Fruit fly (Drosophila melanogaster) whole organism, embryonic: ENCODE measurements around the gene CG31050.

Source experiments
- Asciz ChIP-seq: fragments of 200-800 bp; sonication (Bioruptor generic); optimal IDR thresholded peaks from 2 replicates; lab custom pipeline; 2017; ENCODE audit warnings: missing biosample characterization, mild to moderate bottlenecking, missing genetic modification characterization, missing genetic modification reagents
- Bgb ChIP-seq: fragments of 200-800 bp; sonication (Bioruptor generic); IDR thresholded peaks from 2 replicates; pipeline ENCODE4 v1.3.6; 2022; ENCODE audit warnings: missing biosample characterization, missing genetic modification characterization; ENCODE audit not compliant: partially characterized antibody
- CG10959 ChIP-seq: fragments of 200-800 bp; sonication (Bioruptor generic); IDR thresholded peaks from 2 replicates; pipeline ENCODE4 v1.3.6; 2022; ENCODE audit warnings: missing biosample characterization, missing genetic modification characterization
- CG11247 ChIP-seq: fragments of 200-800 bp; sonication (Bioruptor generic); IDR thresholded peaks from 2 replicates; pipeline ENCODE4 v1.3.6; 2022; ENCODE audit warnings: missing biosample characterization, missing genetic modification characterization
- CG14014 ChIP-seq: fragments of 200-800 bp; sonication (Bioruptor generic); IDR thresholded peaks from 2 replicates; pipeline ENCODE4 v1.3.6; 2022; ENCODE audit warnings: missing biosample characterization, missing genetic modification characterization
- CG14860 ChIP-seq: fragments of 200-800 bp; sonication (Bioruptor generic); IDR thresholded peaks from 3 replicates; pipeline ENCODE4 v1.3.6; 2022; ENCODE audit warnings: missing biosample characterization, missing genetic modification characterization; ENCODE audit not compliant: partially characterized antibody
- CG1647 ChIP-seq: fragments of 200-800 bp; sonication (Bioruptor generic); optimal IDR thresholded peaks from 3 replicates; lab custom pipeline; 2016; ENCODE audit warnings: missing biosample characterization, missing genetic modification characterization
- CG17186 ChIP-seq: fragments of 200-800 bp; sonication (Bioruptor generic); optimal IDR thresholded peaks from 3 replicates; lab custom pipeline; 2017; ENCODE audit warnings: missing biosample characterization, missing genetic modification reagents, missing genetic modification characterization
- CG17802 ChIP-seq: fragments of 200-800 bp; sonication (Bioruptor generic); optimal IDR thresholded peaks from 2 replicates; lab custom pipeline; 2018; ENCODE audit warnings: missing biosample characterization, mild to moderate bottlenecking, missing genetic modification characterization, moderate library complexity
- CG2120 ChIP-seq: fragments of 200-800 bp; sonication (Bioruptor generic); optimal IDR thresholded peaks from 3 replicates; lab custom pipeline; 2016; ENCODE audit warnings: missing biosample characterization, missing genetic modification characterization
- CG30020 ChIP-seq: fragments of 200-800 bp; optimal IDR thresholded peaks from 2 replicates; lab custom pipeline; 2019; ENCODE audit warnings: missing biosample characterization, mild to moderate bottlenecking, missing genetic modification characterization, moderate library complexity
- CG3847 ChIP-seq: fragments of 200-800 bp; sonication (Bioruptor generic); IDR thresholded peaks from 2 replicates; pipeline ENCODE4 v1.3.6; 2022; ENCODE audit warnings: missing biosample characterization, missing genetic modification characterization
- CG4424 ChIP-seq: fragments of 200-800 bp; sonication (Bioruptor generic); optimal IDR thresholded peaks from 3 replicates; lab custom pipeline; 2016; ENCODE audit warnings: missing biosample characterization, missing genetic modification characterization
- CG7745 ChIP-seq: fragments of 200-800 bp; sonication (Bioruptor generic); optimal IDR thresholded peaks from 2 replicates; lab custom pipeline; 2018; ENCODE audit warnings: missing biosample characterization, mild to moderate bottlenecking, missing genetic modification characterization, moderate library complexity
- CG8089 ChIP-seq: fragments of 200-800 bp; sonication (Bioruptor generic); optimal IDR thresholded peaks from 3 replicates; lab custom pipeline; 2016; ENCODE audit warnings: missing biosample characterization, missing genetic modification characterization
- CG9215 ChIP-seq: fragments of 200-800 bp; sonication (Bioruptor generic); IDR thresholded peaks from 2 replicates; pipeline ENCODE4 v1.3.6; 2022; ENCODE audit warnings: missing biosample characterization, missing genetic modification characterization
- CHES-1-like ChIP-seq: fragments of 200-800 bp; sonication (Bioruptor generic); optimal IDR thresholded peaks from 2 replicates; lab custom pipeline; 2016; ENCODE audit warnings: missing biosample characterization, missing genetic modification characterization
- Deaf1 ChIP-seq: fragments of 200-800 bp; optimal IDR thresholded peaks from 3 replicates; lab custom pipeline; 2019; ENCODE audit warnings: missing biosample characterization, mild to moderate bottlenecking, missing genetic modification characterization, moderate library complexity
- Doc2 ChIP-seq: fragments of 200-800 bp; sonication (Bioruptor generic); IDR thresholded peaks from 2 replicates; pipeline ENCODE4 v1.3.6; 2022; ENCODE audit warnings: missing biosample characterization, missing genetic modification characterization
- Drgx ChIP-seq: fragments of 200-800 bp; sonication (Bioruptor generic); IDR thresholded peaks from 2 replicates; pipeline ENCODE4 v1.3.6; 2022; ENCODE audit warnings: missing biosample characterization, missing genetic modification characterization
- Fer2 ChIP-seq: fragments of 200-800 bp; sonication (Bioruptor generic); optimal IDR thresholded peaks from 2 replicates; lab custom pipeline; 2018; ENCODE audit warnings: missing biosample characterization, mild to moderate bottlenecking, missing genetic modification characterization, moderate library complexity
- Hand ChIP-seq: fragments of 200-800 bp; sonication (Bioruptor generic); optimal IDR thresholded peaks from 2 replicates; lab custom pipeline; 2017; ENCODE audit warnings: mild to moderate bottlenecking, missing biosample characterization, missing genetic modification reagents, missing genetic modification characterization
- HmgZ ChIP-seq: fragments of 200-800 bp; sonication (Bioruptor generic); optimal IDR thresholded peaks from 2 replicates; lab custom pipeline; 2018; ENCODE audit warnings: missing biosample characterization, mild to moderate bottlenecking, missing genetic modification characterization
- MTF-1 ChIP-seq: fragments of 200-800 bp; sonication (Bioruptor generic); optimal IDR thresholded peaks from 2 replicates; lab custom pipeline; 2018; ENCODE audit warnings: missing biosample characterization, mild to moderate bottlenecking, missing genetic modification characterization, borderline replicate concordance
- Scr ChIP-seq: fragments of 200-800 bp; sonication (Bioruptor generic); IDR thresholded peaks from 2 replicates; pipeline ENCODE4 v1.3.6; 2022; ENCODE audit warnings: missing biosample characterization, missing genetic modification characterization; ENCODE audit not compliant: partially characterized antibody
- Six4 ChIP-seq: fragments of 200-800 bp; sonication (Bioruptor generic); optimal IDR thresholded peaks from 2 replicates; lab custom pipeline; 2016; ENCODE audit warnings: missing biosample characterization, missing genetic modification characterization
- Ssrp ChIP-seq: fragments of 200-800 bp; sonication (Bioruptor generic); optimal IDR thresholded peaks from 2 replicates; lab custom pipeline; 2018; ENCODE audit warnings: missing biosample characterization, mild to moderate bottlenecking, missing genetic modification characterization, moderate library complexity
- ab ChIP-seq: fragments of 200-800 bp; sonication (Bioruptor generic); optimal IDR thresholded peaks from 2 replicates; lab custom pipeline; 2016; ENCODE audit warnings: missing biosample characterization, missing genetic modification characterization
- abd-A ChIP-seq: fragments of 200-800 bp; sonication (Bioruptor generic); optimal IDR thresholded peaks from 3 replicates; lab custom pipeline; 2019; ENCODE audit warnings: missing biosample characterization, mild to moderate bottlenecking, missing genetic modification characterization, moderate library complexity
- cas ChIP-seq: fragments of 200-800 bp; sonication (Bioruptor generic); IDR thresholded peaks from 2 replicates; pipeline ENCODE4 v1.3.6; 2022; ENCODE audit warnings: missing biosample characterization, missing genetic modification characterization
- da ChIP-seq: fragments of 200-800 bp; sonication (Bioruptor generic); optimal IDR thresholded peaks from 2 replicates; lab custom pipeline; 2016; ENCODE audit warnings: missing biosample characterization, missing genetic modification characterization
- dmrt11E ChIP-seq: fragments of 200-800 bp; sonication (Bioruptor generic); optimal IDR thresholded peaks from 3 replicates; lab custom pipeline; 2018; ENCODE audit warnings: missing biosample characterization, mild to moderate bottlenecking, missing genetic modification characterization, moderate library complexity
- dysf ChIP-seq: fragments of 200-800 bp; sonication (Bioruptor generic); IDR thresholded peaks from 3 replicates; pipeline ENCODE4 v1.3.6; 2022; ENCODE audit warnings: missing biosample characterization, missing genetic modification characterization
- hkb ChIP-seq, 2 experiments: fragments of 200-800 bp in 1 of 2; fragments of >200 bp in 1 of 2; sonication (Bioruptor generic) in 1 of 2; IDR thresholded peaks in 1 of 2; optimal IDR thresholded peaks in 1 of 2; 2 replicates each; pipeline versions ENCODE4 v1.3.6 to Lab custom; 2017 to 2022; ENCODE audit warnings: missing biosample characterization in 1 of 2, missing genetic modification characterization in 1 of 2
- luna ChIP-seq: fragments of 200-800 bp; sonication (Bioruptor generic); optimal IDR thresholded peaks from 2 replicates; lab custom pipeline; 2016; ENCODE audit warnings: missing biosample characterization, missing genetic modification characterization
- peb ChIP-seq: fragments of 200-800 bp; sonication (Bioruptor generic); IDR thresholded peaks from 2 replicates; pipeline ENCODE4 v1.3.6; 2022; ENCODE audit warnings: missing biosample characterization, missing genetic modification characterization
- pnt ChIP-seq: fragments of 200-800 bp; sonication (Bioruptor generic); optimal IDR thresholded peaks from 3 replicates; lab custom pipeline; 2016; ENCODE audit warnings: missing biosample characterization, missing genetic modification characterization
- sc ChIP-seq, 3 experiments: fragments of >200 bp in 2 of 3; fragments of 200-800 bp in 1 of 3; sonication (Bioruptor generic) in 1 of 3; optimal IDR thresholded peaks; 2 replicates in 2 of 3; 3 replicates in 1 of 3; lab custom pipeline; 2017; ENCODE audit warnings: mild to moderate bottlenecking in 1 of 3, missing biosample characterization in 1 of 3, missing genetic modification characterization in 1 of 3, missing genetic modification reagents in 1 of 3
- sd ChIP-seq: fragments of 200-800 bp; sonication (Bioruptor generic); optimal IDR thresholded peaks from 3 replicates; lab custom pipeline; 2018; ENCODE audit warnings: missing biosample characterization, mild to moderate bottlenecking, missing genetic modification characterization, moderate library complexity
- seq ChIP-seq: fragments of 200-800 bp; sonication (Bioruptor generic); IDR thresholded peaks from 2 replicates; pipeline ENCODE4 v1.3.6; 2022; ENCODE audit warnings: missing biosample characterization, missing genetic modification characterization
- slou ChIP-seq: fragments of 200-800 bp; sonication (Bioruptor generic); optimal IDR thresholded peaks from 3 replicates; lab custom pipeline; 2016; ENCODE audit warnings: missing biosample characterization, missing genetic modification characterization
- slp2 ChIP-seq: fragments of 200-800 bp; sonication (Bioruptor generic); optimal IDR thresholded peaks from 2 replicates; lab custom pipeline; 2016; ENCODE audit warnings: missing biosample characterization, missing genetic modification characterization
- sqz ChIP-seq: fragments of 200-800 bp; sonication (Bioruptor generic); optimal IDR thresholded peaks from 3 replicates; lab custom pipeline; 2018; ENCODE audit warnings: missing biosample characterization, mild to moderate bottlenecking, missing genetic modification characterization
- sr ChIP-seq: fragments of 200-800 bp; sonication (Bioruptor generic); IDR thresholded peaks from 3 replicates; pipeline ENCODE4 v1.3.6; 2022; ENCODE audit warnings: missing biosample characterization, missing genetic modification characterization
- ssp ChIP-seq: fragments of 200-800 bp; sonication (Bioruptor generic); IDR thresholded peaks from 2 replicates; pipeline ENCODE4 v1.3.6; 2022; ENCODE audit warnings: missing biosample characterization, missing genetic modification characterization
- tgo ChIP-seq: fragments of 200-800 bp; sonication (Bioruptor generic); IDR thresholded peaks from 3 replicates; pipeline ENCODE4 v1.3.6; 2022; ENCODE audit warnings: missing biosample characterization, missing genetic modification characterization
- tll ChIP-seq, 2 experiments: fragments of 200-800 bp in 1 of 2; fragments of >200 bp in 1 of 2; sonication (Bioruptor generic) in 1 of 2; optimal IDR thresholded peaks; 2 replicates each; lab custom pipeline; 2017 to 2019; ENCODE audit warnings: missing biosample characterization in 2 of 2, missing genetic modification characterization in 2 of 2, mild to moderate bottlenecking in 1 of 2, moderate library complexity in 1 of 2
- vvl ChIP-seq: fragments of 200-800 bp; sonication (Bioruptor generic); IDR thresholded peaks from 2 replicates; pipeline ENCODE4 v1.3.6; 2022; ENCODE audit warnings: missing biosample characterization, missing genetic modification characterization
- zen2 ChIP-seq: fragments of 200-800 bp; sonication (Bioruptor generic); IDR thresholded peaks from 3 replicates; pipeline ENCODE4 v1.3.6; 2022; ENCODE audit warnings: missing biosample characterization, missing genetic modification characterization; ENCODE audit not compliant: partially characterized antibody

CG31050 gene

DNA sequence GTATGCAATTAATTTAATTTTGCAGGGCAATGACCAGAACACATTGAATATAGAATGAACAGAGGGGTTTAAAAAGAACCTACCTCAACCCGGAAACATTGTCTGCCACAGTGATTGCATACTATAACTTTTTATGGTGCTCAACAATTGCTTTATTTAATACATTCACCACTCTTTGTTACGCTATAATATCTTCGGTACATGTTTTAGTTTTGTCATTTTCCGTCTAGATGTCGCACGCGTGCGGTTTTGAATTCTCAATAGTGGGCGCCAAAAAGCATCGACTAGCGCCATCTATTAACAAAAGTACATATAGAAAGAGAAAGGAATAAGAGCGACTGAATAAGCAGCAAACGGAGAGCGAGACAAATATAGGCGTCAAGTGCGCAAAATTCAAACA, 21.9 kb upstream of the CG31050 start (continued):
- TF ChIP-seq ssp (GFP tag; lab: Robert Waterston, UW) (peak; percentile 69), tgo (GFP tag; lab: Robert Waterston, UW) (peak; percentile 83), CG14014 (peak; percentile 76; the same call in 1 of the 2 replicates), zen2 (GFP tag; lab: Robert Waterston, UW) (no peak), peb (GFP tag; lab: Robert Waterston, UW) (peak; percentile 63; the same call in 1 of the 2 replicates), CG3847 (GFP tag; lab: Robert Waterston, UW) (peak; percentile 69), CG30020 (tag; lab: Kevin White, UChicago) (no peak), cas (GFP tag; lab: Robert Waterston, UW) (no peak; the same call in 1 of the 2 replicates), dysf (peak; percentile 88), HmgZ (tag; lab: Kevin White, UChicago) (peak; percentile 84), CG11247 (peak; percentile 93), CG9215 (GFP tag; lab: Robert Waterston, UW) (peak; percentile 55; the same call in 1 of the 2 replicates), Doc2 (peak; percentile 62; the same call in 1 of the 2 replicates), Hand (GFP tag; lab: Kevin White, UChicago) (no peak), CG4424 (GFP tag; lab: Kevin White, UChicago) (peak; percentile 80), Six4 (GFP tag; lab: Kevin White, UChicago) (peak; percentile 78), sr (GFP tag; lab: Robert Waterston, UW) (peak; percentile 78), CG17802 (tag; lab: Kevin White, UChicago) (peak; percentile 86), CG2120 (GFP tag; lab: Kevin White, UChicago) (peak; percentile 84), CG10959 (GFP tag; lab: Robert Waterston, UW) (peak; percentile 82), Drgx (GFP tag; lab: Robert Waterston, UW) (peak; percentile 57), CG1647 (GFP tag; lab: Kevin White, UChicago) (peak; percentile 77), MTF-1 (GFP tag; lab: Kevin White, UChicago) (peak; percentile 91), Scr (no peak), tll (GFP tag; optimal IDR thresholded peaks at IDR 0.05; lab: Kevin White, UChicago) (no peak), sc (optimal IDR thresholded peaks at IDR 0.05; lab: Kevin White, UChicago) (no peak), sc (GFP tag; optimal IDR thresholded peaks at IDR 0.05; lab: Kevin White, UChicago) (peak; percentile 70), seq (peak; percentile 36), vvl (peak; percentile 94), CG8089 (GFP tag; lab: Kevin White, UChicago) (peak; percentile 94), Ssrp (tag; lab: Kevin White, UChicago) (peak; percentile 65), dmrt11E (tag; lab: Kevin White, UChicago) (peak; percentile 79), CG14860 (GFP tag; lab: Robert Waterston, UW) (no peak), sqz (GFP tag; lab: Kevin White, UChicago) (peak; percentile 31), CHES-1-like (GFP tag; lab: Kevin White, UChicago) (peak; percentile 87), da (GFP tag; lab: Kevin White, UChicago) (peak; percentile 80), slp2 (GFP tag; lab: Kevin White, UChicago) (peak; percentile 87), pnt (GFP tag; lab: Kevin White, UChicago) (peak; percentile 84), Fer2 (tag; lab: Kevin White, UChicago) (peak; percentile 60), CG17186 (GFP tag; lab: Kevin White, UChicago) (peak; percentile 52), Asciz (GFP tag; lab: Kevin White, UChicago) (peak; percentile 72), Deaf1 (tag; lab: Kevin White, UChicago) (peak; percentile 33), luna (GFP tag; lab: Kevin White, UChicago) (no peak), sd (tag; lab: Kevin White, UChicago) (peak; percentile 84), Bgb (peak; percentile 61), slou (peak; percentile 52), abd-A (peak; percentile 12), hkb (optimal IDR thresholded peaks at IDR 0.05; lab: Kevin White, UChicago) (no peak), hkb (GFP tag; IDR thresholded peaks at IDR 0.05; lab: Robert Waterston, UW) (peak; percentile 79), ab (no peak), CG7745 (tag; lab: Kevin White, UChicago) (no peak)
